Worm (Caenorhabditis elegans) whole organism, L2 larva: ENCODE measurements around the gene ddx-23.

Experiments used
- C34F6.9 ChIP-seq: fragments of 150-350 bp; optimal IDR thresholded peaks from 2 replicates; lab custom pipeline; 2014; ENCODE audit warnings: missing biosample characterization, missing genetic modification characterization
- F13H6.1 ChIP-seq: sonication (generic microtip); optimal IDR thresholded peaks from 2 replicates; lab custom pipeline; 2016; ENCODE audit warnings: missing genetic modification characterization, missing compliant biosample characterization
- Y55F3AM.14 ChIP-seq: fragments of 200-800 bp; sonication (Bioruptor generic); optimal IDR thresholded peaks from 2 replicates; lab custom pipeline; 2018; ENCODE audit warnings: mild to moderate bottlenecking, missing genetic modification characterization, missing compliant biosample characterization
- ZK546.5 ChIP-seq: sonication (generic microtip); optimal IDR thresholded peaks from 2 replicates; lab custom pipeline; 2017; ENCODE audit warnings: missing biosample characterization, missing genetic modification characterization
- aly-2 ChIP-seq: fragments of 150-350 bp; optimal IDR thresholded peaks from 2 replicates; lab custom pipeline; 2014; ENCODE audit warnings: missing biosample characterization, missing genetic modification characterization
- ama-1 ChIP-seq: fragments of 150-350 bp; optimal IDR thresholded peaks from 2 replicates; lab custom pipeline; 2018; ENCODE audit warnings: inconsistent platforms
- blmp-1 ChIP-seq: sonication (generic microtip); optimal IDR thresholded peaks from 2 replicates; lab custom pipeline; 2017; ENCODE audit warnings: missing genetic modification characterization, mild to moderate bottlenecking, missing compliant biosample characterization, antibody characterized with exemption, moderate library complexity; ENCODE audit not compliant: insufficient read depth
- ceh-16 ChIP-seq: fragments of 150-350 bp; optimal IDR thresholded peaks from 2 replicates; lab custom pipeline; 2014; ENCODE audit warnings: missing biosample characterization, missing genetic modification characterization
- ceh-82 ChIP-seq: fragments of 150-350 bp; optimal IDR thresholded peaks from 2 replicates; lab custom pipeline; 2014; ENCODE audit warnings: missing biosample characterization, missing genetic modification characterization
- crh-2 ChIP-seq: sonication (generic microtip); optimal IDR thresholded peaks from 2 replicates; lab custom pipeline; 2017; ENCODE audit warnings: missing biosample characterization, missing genetic modification characterization
- dmd-4 ChIP-seq: sonication (generic microtip); optimal IDR thresholded peaks from 2 replicates; lab custom pipeline; 2017; ENCODE audit warnings: missing biosample characterization, missing genetic modification characterization
- lin-11 ChIP-seq: fragments of 150-350 bp; sonication (generic microtip); optimal IDR thresholded peaks from 2 replicates; lab custom pipeline; 2014; ENCODE audit warnings: missing biosample characterization, missing genetic modification characterization, inconsistent platforms, mixed read lengths
- lin-39 ChIP-seq: fragments of 150-350 bp; optimal IDR thresholded peaks from 2 replicates; lab custom pipeline; 2014; ENCODE audit warnings: missing biosample characterization, missing genetic modification reagents, missing genetic modification characterization
- lsy-2 ChIP-seq, 2 experiments: fragments of 150-350 bp in 1 of 2; sonication (generic microtip) in 1 of 2; optimal IDR thresholded peaks; 2 replicates each; lab custom pipeline; 2014 to 2017; ENCODE audit warnings: missing biosample characterization in 2 of 2, missing genetic modification characterization in 2 of 2
- mab-5 ChIP-seq: fragments of 150-350 bp; optimal IDR thresholded peaks from 2 replicates; lab custom pipeline; 2014; ENCODE audit warnings: missing biosample characterization, missing genetic modification characterization
- mbf-1 ChIP-seq: sonication (generic microtip); optimal IDR thresholded peaks from 2 replicates; lab custom pipeline; 2017; ENCODE audit warnings: missing biosample characterization, missing genetic modification characterization
- mdl-1 ChIP-seq, 2 experiments: fragments of 150-350 bp in 1 of 2; sonication (generic microtip) in 1 of 2; optimal IDR thresholded peaks; 2 replicates each; lab custom pipeline; 2017; ENCODE audit warnings: missing biosample characterization in 2 of 2, missing genetic modification characterization in 2 of 2
- nhr-10 ChIP-seq: sonication (generic microtip); optimal IDR thresholded peaks from 2 replicates; lab custom pipeline; 2017; ENCODE audit warnings: missing biosample characterization, missing genetic modification characterization
- nhr-11 ChIP-seq: fragments of 150-350 bp; optimal IDR thresholded peaks from 2 replicates; lab custom pipeline; 2014; ENCODE audit warnings: missing biosample characterization, missing genetic modification characterization
- nhr-129 ChIP-seq: fragments of 150-350 bp; optimal IDR thresholded peaks from 2 replicates; lab custom pipeline; 2014; ENCODE audit warnings: missing biosample characterization, missing genetic modification characterization
- nhr-21 ChIP-seq: fragments of 150-350 bp; optimal IDR thresholded peaks from 2 replicates; lab custom pipeline; 2014; ENCODE audit warnings: missing biosample characterization, missing genetic modification characterization
- nhr-25 ChIP-seq: fragments of 150-350 bp; sonication (generic microtip); optimal IDR thresholded peaks from 3 replicates; lab custom pipeline; 2014; ENCODE audit warnings: missing biosample characterization, missing genetic modification characterization
- nhr-6 ChIP-seq: fragments of 150-350 bp; optimal IDR thresholded peaks from 2 replicates; lab custom pipeline; 2014; ENCODE audit warnings: missing biosample characterization, missing genetic modification characterization
- nhr-77 ChIP-seq: fragments of 150-350 bp; optimal IDR thresholded peaks from 2 replicates; lab custom pipeline; 2014; ENCODE audit warnings: missing biosample characterization, missing genetic modification characterization
- skn-1 ChIP-seq: sonication (generic microtip); optimal IDR thresholded peaks from 2 replicates; lab custom pipeline; 2017; ENCODE audit warnings: missing biosample characterization, missing genetic modification characterization
- sma-3 ChIP-seq: sonication (generic microtip); optimal IDR thresholded peaks from 2 replicates; lab custom pipeline; 2016; ENCODE audit warnings: missing genetic modification reagents, missing genetic modification characterization, missing compliant biosample characterization
- unc-39 ChIP-seq: fragments of 150-350 bp; optimal IDR thresholded peaks from 2 replicates; lab custom pipeline; 2014; ENCODE audit warnings: missing biosample characterization, missing genetic modification characterization
- unc-55 ChIP-seq: fragments of 150-350 bp; sonication (generic microtip); optimal IDR thresholded peaks from 3 replicates; lab custom pipeline; 2014; ENCODE audit warnings: missing biosample characterization, missing genetic modification reagents, missing genetic modification characterization
- unc-62 ChIP-seq: fragments of 150-350 bp; optimal IDR thresholded peaks from 2 replicates; lab custom pipeline; 2014; ENCODE audit warnings: missing biosample characterization, missing genetic modification reagents, missing genetic modification characterization
- zag-1 ChIP-seq: fragments of 150-350 bp; optimal IDR thresholded peaks from 2 replicates; lab custom pipeline; 2014; ENCODE audit warnings: missing biosample characterization, missing genetic modification characterization
- ztf-1 ChIP-seq: fragments of 200-800 bp; sonication (Bioruptor generic); conservative IDR thresholded peaks from 2 replicates; pipeline ENCODE4 v1.3.6; 2022; ENCODE audit warnings: missing genetic modification characterization, missing compliant biosample characterization
- ztf-4 ChIP-seq: fragments of 150-350 bp; optimal IDR thresholded peaks from 2 replicates; lab custom pipeline; 2014; ENCODE audit warnings: missing biosample characterization, missing genetic modification characterization

ddx-23 gene

DNA sequence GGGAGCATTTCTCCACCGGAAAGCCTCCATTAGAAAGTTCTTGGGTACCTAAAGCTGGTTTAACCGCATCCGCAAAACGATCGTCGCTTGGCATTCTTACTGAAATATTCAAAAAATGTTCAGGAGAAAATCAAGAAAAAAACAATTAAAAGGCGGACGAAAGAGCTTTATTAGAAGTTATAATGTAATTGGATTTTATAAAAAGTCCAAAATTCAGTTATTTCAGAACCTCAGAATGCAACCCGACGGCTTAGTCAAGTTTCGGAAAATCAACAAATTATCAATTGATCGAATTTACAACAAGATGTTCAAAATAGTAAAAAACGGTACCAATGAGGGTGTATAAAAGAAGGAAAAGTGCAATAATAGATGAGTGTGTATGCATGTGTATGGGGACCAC is 42.8 kb upstream of the ddx-23 start, which contains the start of gene pxl-1:
Gene pxl-1, minus strand, starts transcription at position 101 of the 400 bp plus-strand sequence.
- TF ChIP-seq nhr-129 (tag; lab: Kevin White, UChicago) (no peak), nhr-10 (tag; lab: Kevin White, UChicago) (no peak), nhr-21 (tag; lab: Kevin White, UChicago) (no peak), skn-1 (tag; lab: Kevin White, UChicago) (no peak), ZK546.5 (tag; lab: Kevin White, UChicago) (no peak), ceh-82 (tag; lab: Kevin White, UChicago) (no peak), lin-11 (no peak), blmp-1 (tag; lab: Kevin White, UChicago) (no peak), F13H6.1 (tag; lab: Kevin White, UChicago) (no peak), ama-1 (lab: Kevin White, UChicago) (no peak), nhr-25 (no peak), ceh-16 (tag; lab: Kevin White, UChicago) (no peak), mbf-1 (no peak), nhr-11 (tag; lab: Kevin White, UChicago) (no peak), ztf-4 (tag; lab: Kevin White, UChicago) (no peak)

DNA sequence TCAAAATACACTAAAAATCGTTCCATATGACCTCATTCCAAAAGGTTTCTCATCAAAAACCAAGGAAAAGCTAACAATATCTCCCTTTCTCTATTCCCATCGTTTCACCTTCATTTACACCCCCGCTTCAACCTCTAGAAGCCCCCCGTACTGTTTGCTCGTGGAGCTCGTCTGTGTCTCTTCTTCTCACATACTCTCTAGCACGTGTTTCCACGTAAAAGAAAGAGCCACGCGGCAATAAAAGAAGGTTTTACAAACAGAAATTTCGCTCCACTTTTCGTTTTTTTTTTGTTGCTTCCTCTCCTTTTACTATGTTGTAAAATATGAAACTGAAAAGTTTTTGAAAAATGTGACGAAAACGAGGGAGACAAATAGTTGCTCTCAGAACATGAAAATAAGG is 39.8 kb upstream of the ddx-23 start:
- TF ChIP-seq Y55F3AM.14 (GFP tag; lab: Kevin White, UChicago) (no peak), F13H6.1 (tag; lab: Kevin White, UChicago) (peak; percentile 31)
- TF ChIP-seq, all 48 proteins: peak for 1

DNA sequence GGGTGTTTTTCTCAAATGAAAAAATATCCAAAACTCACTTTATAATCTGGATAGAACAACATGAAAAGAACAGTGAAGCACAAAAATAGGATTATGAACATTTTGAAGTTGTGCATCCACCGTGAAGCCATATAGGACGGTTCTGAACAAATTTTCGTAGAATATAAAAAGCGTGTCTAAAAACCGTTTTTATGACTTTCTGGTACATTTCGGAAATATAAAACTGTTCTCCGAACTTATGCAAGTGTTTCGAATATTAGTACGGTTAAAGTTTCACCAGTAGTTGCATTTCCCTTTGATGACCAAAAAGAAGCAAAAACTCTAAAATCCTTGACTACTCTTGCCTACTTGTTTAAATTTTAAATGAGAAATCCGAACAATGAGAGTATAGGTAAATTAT is 35.6 kb upstream of the ddx-23 start, which contains the start of gene C28H8.8:
Gene C28H8.8, minus strand, starts transcription at position 101 of the 400 bp plus-strand sequence.
- TF ChIP-seq mab-5 (tag; lab: Kevin White, UChicago), result no peak
- TF ChIP-seq zag-1 (tag; lab: Kevin White, UChicago), result no peak
- TF ChIP-seq lin-39, result no peak
- no peak for TF ChIP-seq lsy-2 (tag; optimal IDR thresholded peaks at IDR 0.05; lab: Kevin White, UChicago)
- no peak for TF ChIP-seq crh-2
- no peak for TF ChIP-seq nhr-25
- TF ChIP-seq nhr-10 (tag; lab: Kevin White, UChicago), result no peak
- no peak for TF ChIP-seq ztf-4 (tag; lab: Kevin White, UChicago)
- no peak for TF ChIP-seq sma-3 (GFP tag; lab: Kevin White, UChicago)
- TF ChIP-seq nhr-6 (tag; lab: Kevin White, UChicago), result no peak
- TF ChIP-seq dmd-4 (tag; lab: Kevin White, UChicago), result no peak
- TF ChIP-seq skn-1 (tag; lab: Kevin White, UChicago), result no peak
- TF ChIP-seq, all 48 proteins: peak for 0

DNA sequence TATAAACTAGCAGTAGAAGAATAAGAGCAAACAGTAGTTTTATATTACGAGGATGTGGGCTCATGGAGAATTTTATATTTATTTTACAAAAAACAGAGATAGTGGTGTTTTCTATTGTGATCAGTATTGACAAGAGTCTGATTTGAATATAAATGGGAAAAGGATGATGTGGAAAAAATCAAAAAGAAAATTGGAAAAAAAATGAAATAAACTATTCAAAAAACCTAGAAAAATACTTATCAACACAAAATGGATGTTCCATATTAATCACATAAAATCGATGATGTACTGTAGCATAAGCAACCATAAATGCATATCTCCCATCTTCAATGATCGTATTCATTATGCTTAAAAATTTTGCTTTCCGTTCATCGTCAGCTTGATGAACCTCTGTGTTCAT is 33.8 kb upstream of the ddx-23 start, which contains the start of gene C28H8.7:
Gene C28H8.7, minus strand, starts transcription at position 101 of the 400 bp plus-strand sequence.
- TF ChIP-seq nhr-77 (tag; lab: Kevin White, UChicago) (no peak), ama-1 (lab: Kevin White, UChicago) (no peak), ztf-1 (GFP tag; lab: Robert Waterston, UW) (no peak), mdl-1 (tag; optimal IDR thresholded peaks at IDR 0.05; lab: Kevin White, UChicago) (no peak), blmp-1 (tag; lab: Kevin White, UChicago) (no peak), unc-39 (tag; lab: Kevin White, UChicago) (no peak), nhr-25 (no peak), F13H6.1 (tag; lab: Kevin White, UChicago) (no peak), unc-55 (GFP tag; lab: Kevin White, UChicago) (no peak), Y55F3AM.14 (GFP tag; lab: Kevin White, UChicago) (no peak)

DNA sequence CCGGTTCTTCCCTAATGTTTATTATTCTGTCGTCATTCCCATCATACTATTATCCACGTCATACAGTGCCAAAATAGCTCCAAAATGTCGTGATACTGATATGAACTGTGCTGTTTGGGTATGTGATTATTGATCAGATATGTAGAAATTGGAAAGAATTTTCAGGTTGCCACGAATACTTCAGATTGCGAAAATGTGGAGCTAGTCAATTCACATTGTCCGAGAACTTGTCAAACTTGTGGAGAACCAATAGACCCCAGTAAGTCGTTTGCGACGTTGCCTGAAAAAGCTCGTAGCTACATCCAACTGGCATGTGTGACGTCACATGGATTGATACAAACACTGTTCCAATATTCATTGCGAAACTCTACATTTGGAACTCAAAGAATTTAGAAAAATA is 31.4 kb upstream of the ddx-23 start:
- TF ChIP-seq mbf-1 (no peak), mdl-1 (tag; optimal IDR thresholded peaks at IDR 0.05; lab: Kevin White, UChicago) (no peak), C34F6.9 (tag; lab: Kevin White, UChicago) (no peak), Y55F3AM.14 (GFP tag; lab: Kevin White, UChicago) (no peak), unc-62 (no peak), ZK546.5 (tag; lab: Kevin White, UChicago) (no peak), blmp-1 (tag; lab: Kevin White, UChicago) (no peak), zag-1 (tag; lab: Kevin White, UChicago) (no peak), unc-55 (GFP tag; lab: Kevin White, UChicago) (no peak)

DNA sequence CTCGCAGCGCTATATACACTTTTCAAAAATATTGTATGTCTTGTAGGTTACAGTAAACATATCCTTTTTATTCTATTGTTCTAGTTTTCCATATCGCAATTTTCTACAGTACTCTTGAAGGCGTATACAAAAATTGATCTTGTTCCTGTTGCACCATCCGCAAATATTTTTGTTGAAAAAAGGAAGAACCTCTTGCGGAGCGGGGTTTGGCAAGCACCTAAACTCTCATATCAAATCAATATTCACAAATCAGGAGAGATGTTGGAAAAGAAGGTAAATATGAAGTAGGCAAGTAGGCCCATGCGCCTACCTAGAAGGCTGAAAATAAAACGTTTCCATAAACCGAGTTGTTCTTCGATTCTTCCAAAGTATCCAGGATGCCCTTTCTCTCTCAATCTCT is 30.9 kb upstream of the ddx-23 start, which contains the start of gene C28H8.5:
Gene C28H8.5, plus strand, starts transcription at position 301 of the 400 bp plus-strand sequence.
- TF ChIP-seq aly-2 (tag; lab: Kevin White, UChicago) (no peak), nhr-6 (tag; lab: Kevin White, UChicago) (no peak), skn-1 (tag; lab: Kevin White, UChicago) (no peak)
